Worm (Caenorhabditis elegans): ENCODE results near the gene gst-14.

The gst-14 gene

ce11 chrII:13595279-13595678, 20.6 kb downstream of the gst-14 start:
- TF ChIP-seq F13H6.1 (tag; optimal IDR thresholded peaks at IDR 0.05) (no peak), unc-62 (GFP tag; optimal IDR thresholded peaks at IDR 0.05) (no peak), lin-13 (GFP tag; optimal IDR thresholded peaks at IDR 0.05) (no peak), nhr-237 (tag; optimal IDR thresholded peaks at IDR 0.05) (no peak), sem-4 (tag; optimal IDR thresholded peaks at IDR 0.05) (no peak), lin-11 (tag; optimal IDR thresholded peaks at IDR 0.05) (no peak)

- TF ChIP-seq sma-3 (GFP tag; optimal IDR thresholded peaks at IDR 0.05) (peak; percentile 27), zag-1 (tag; optimal IDR thresholded peaks at IDR 0.05) (no peak)
These were observed 22.2 kb downstream of the gst-14 start, which contains the start of gene clec-146 for ce11 chrII:13593659-13594221. Gene clec-146 (minus strand): TSS chrII:13593774.

- TF ChIP-seq Y55F3AM.14 (GFP tag; optimal IDR thresholded peaks at IDR 0.05) (no peak), lin-13 (GFP tag; optimal IDR thresholded peaks at IDR 0.05) (no peak), nhr-25 (tag; optimal IDR thresholded peaks at IDR 0.05) (no peak), lin-39 (tag; optimal IDR thresholded peaks at IDR 0.05) (no peak), alr-1 (tag; optimal IDR thresholded peaks at IDR 0.05) (no peak), mbf-1 (tag; optimal IDR thresholded peaks at IDR 0.05) (no peak)
These were observed 25.4 kb downstream of the gst-14 start, which contains the start of gene clec-145 for ce11 chrII:13590461-13590860. Gene clec-145 (minus strand): TSS chrII:13590561.

ce11 chrII:13585655-13586170, 30.2 kb downstream of the gst-14 start, which contains the start of gene Y48E1B.8:
Gene Y48E1B.8 (plus strand): TSS chrII:13585705.
- no peak for TF ChIP-seq ceh-82 (tag; optimal IDR thresholded peaks at IDR 0.05)
- no peak for TF ChIP-seq mab-5 (tag; optimal IDR thresholded peaks at IDR 0.05)

ce11 chrII:13575018-13575948, 40.6 kb downstream of the gst-14 start, which contains the start of the genes mrpl-37 and lin-38:
Gene mrpl-37 (minus strand): TSS chrII:13575068.
Gene lin-38 (plus strand): TSS chrII:13575925.
- TF ChIP-seq crh-2 (tag; optimal IDR thresholded peaks at IDR 0.05) (peak; percentile 68), lin-13 (GFP tag; optimal IDR thresholded peaks at IDR 0.05) (peak; percentile 94), lsy-2 (tag; optimal IDR thresholded peaks at IDR 0.05) (peak; percentile 30 to 79), nhr-25 (tag; optimal IDR thresholded peaks at IDR 0.05) (no peak), unc-55 (GFP tag; optimal IDR thresholded peaks at IDR 0.05) (peak; percentile 96), sem-4 (tag; optimal IDR thresholded peaks at IDR 0.05) (peak; percentile 22), lin-11 (tag; optimal IDR thresholded peaks at IDR 0.05) (peak; percentile 69), nhr-129 (tag; optimal IDR thresholded peaks at IDR 0.05) (peak; percentile 79), fos-1 (tag; optimal IDR thresholded peaks at IDR 0.05) (peak; percentile 22), sma-3 (GFP tag; optimal IDR thresholded peaks at IDR 0.05) (no peak), snpc-4 (tag; optimal IDR thresholded peaks at IDR 0.05) (peak; percentile 66), aly-2 (tag; optimal IDR thresholded peaks at IDR 0.05) (no peak), elt-3 (tag; optimal IDR thresholded peaks at IDR 0.05) (no peak), mab-5 (tag; optimal IDR thresholded peaks at IDR 0.05) (peak; percentile 7), C34F6.9 (tag; optimal IDR thresholded peaks at IDR 0.05) (peak; percentile 65), ceh-16 (tag; optimal IDR thresholded peaks at IDR 0.05) (peak; percentile 31), gmeb-1 (tag; optimal IDR thresholded peaks at IDR 0.05) (peak; percentile 62), nhr-12 (tag; optimal IDR thresholded peaks at IDR 0.05) (no peak), F13H6.1 (tag; optimal IDR thresholded peaks at IDR 0.05) (peak; percentile 52), nhr-21 (tag; optimal IDR thresholded peaks at IDR 0.05) (no peak)

ce11 chrII:13574395-13574794, 41.5 kb downstream of the gst-14 start:
- TF ChIP-seq skn-1 (tag; optimal IDR thresholded peaks at IDR 0.05) (no peak), alr-1 (tag; optimal IDR thresholded peaks at IDR 0.05) (no peak), C34F6.9 (tag; optimal IDR thresholded peaks at IDR 0.05) (no peak), nhr-6 (tag; optimal IDR thresholded peaks at IDR 0.05) (no peak), sma-3 (GFP tag; optimal IDR thresholded peaks at IDR 0.05) (no peak), nhr-11 (tag; optimal IDR thresholded peaks at IDR 0.05) (no peak)

Measured in whole organism, L2 larva.